Fruit fly (Drosophila melanogaster): ENCODE data around the gene CG4194.

The CG4194 gene

DNA sequence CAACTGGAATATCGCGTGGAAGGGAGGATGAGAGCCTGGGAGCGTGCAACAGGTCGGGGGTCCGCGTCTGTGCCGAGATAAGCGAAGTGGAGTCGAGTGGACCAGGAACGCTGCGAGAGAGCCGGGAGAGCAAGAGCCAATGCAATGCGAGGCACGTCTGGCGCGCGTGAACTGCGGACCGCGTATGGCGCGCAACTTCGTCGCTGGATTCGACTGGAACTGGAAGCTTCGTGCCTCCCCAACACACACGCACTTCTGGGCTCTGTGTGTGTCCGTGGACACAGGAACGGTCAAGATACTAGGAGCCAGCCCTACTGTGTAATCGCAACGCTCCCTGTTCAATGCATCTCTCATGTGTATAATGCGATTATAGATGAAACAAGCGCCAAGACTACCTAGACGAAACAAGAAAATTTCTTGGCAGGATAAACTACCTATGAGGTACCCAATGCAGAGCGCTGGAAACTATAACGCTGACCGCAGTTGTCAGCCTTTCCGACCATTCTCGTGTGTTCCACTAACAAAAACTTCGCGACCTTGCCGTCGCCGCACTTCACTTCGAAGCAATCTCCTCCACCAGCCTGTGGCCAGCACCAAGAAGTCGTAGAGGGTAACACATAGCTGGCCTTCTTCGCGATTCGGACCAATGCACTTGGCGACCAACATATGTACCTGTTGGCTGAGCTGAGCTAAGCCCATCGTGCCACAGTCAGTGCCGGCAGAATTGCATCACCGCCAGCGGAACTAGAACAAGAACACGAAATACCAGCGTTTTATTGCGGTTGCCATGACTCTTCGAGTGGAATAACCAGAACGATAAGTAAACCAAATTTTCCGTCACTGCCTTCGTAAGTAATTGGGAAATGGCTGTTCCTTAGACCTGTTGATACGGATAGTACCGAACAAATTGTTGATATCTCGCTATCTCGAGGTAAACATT, 3.8 kb downstream of the CG4194 start, which contains the start of gene Rtca (continued):
- TF ChIP-seq CG6175 (GFP tag; IDR thresholded peaks at IDR 0.05) = 0 out of 3 replicates have a peak, but pooled peaks have one; percentile 30
- TF ChIP-seq CG42726 (GFP tag; IDR thresholded peaks at IDR 0.05; ENCODE audit: partially characterized antibody) = 0 out of 2 replicates have a peak, but pooled peaks have one; percentile 8
- peak; percentile 54 for TF ChIP-seq Blimp-1 (GFP tag; optimal IDR thresholded peaks at IDR 0.05)
- no peak for TF ChIP-seq sna (GFP tag; IDR thresholded peaks at IDR 0.05; ENCODE audit: partially characterized antibody)
- peak; percentile 27 for TF ChIP-seq HmgD (GFP tag; optimal IDR thresholded peaks at IDR 0.05)
- peak; percentile 51 for TF ChIP-seq CG13624 (GFP tag; optimal IDR thresholded peaks at IDR 0.05)
- peak; percentile 92 for TF ChIP-seq nom (GFP tag; optimal IDR thresholded peaks at IDR 0.05)
- no peak for TF ChIP-seq zf30C (GFP tag; optimal IDR thresholded peaks at IDR 0.05)
- peak; percentile 79 for TF ChIP-seq CG11504 (tag; optimal IDR thresholded peaks at IDR 0.05)
- TF ChIP-seq schlank (tag; optimal IDR thresholded peaks at IDR 0.05) = peak; percentile 43
- no peak for TF ChIP-seq fd102C (GFP tag; optimal IDR thresholded peaks at IDR 0.05)
- peak; percentile 18 for TF ChIP-seq CG8281 (tag; optimal IDR thresholded peaks at IDR 0.05)
- peak; percentile 77 for TF ChIP-seq NfI (GFP tag; optimal IDR thresholded peaks at IDR 0.05)
- no peak for TF ChIP-seq hth (optimal IDR thresholded peaks at IDR 0.05)
- peak; percentile 78 for TF ChIP-seq vvl (GFP tag; IDR thresholded peaks at IDR 0.05)
- peak; percentile 82 for TF ChIP-seq CG7987 (GFP tag; optimal IDR thresholded peaks at IDR 0.05)
- peak; percentile 57 for TF ChIP-seq ems (GFP tag; optimal IDR thresholded peaks at IDR 0.05)
- TF ChIP-seq HLH3B (GFP tag; IDR thresholded peaks at IDR 0.05) = peak; percentile 79
- TF ChIP-seq psq (GFP tag; optimal IDR thresholded peaks at IDR 0.05) = no peak
- peak; percentile 39 for TF ChIP-seq CG3407 (GFP tag; optimal IDR thresholded peaks at IDR 0.05)
- TF ChIP-seq NC2β (GFP tag; optimal IDR thresholded peaks at IDR 0.05) = peak; percentile 37
- peak; percentile 63 for TF ChIP-seq CG17385 (GFP tag; optimal IDR thresholded peaks at IDR 0.05)
- TF ChIP-seq CG11093 (GFP tag; IDR thresholded peaks at IDR 0.05) = peak; percentile 38; the same call in 1 of the 3 replicates
- TF ChIP-seq sens (GFP tag) = peak; percentile 84
- TF ChIP-seq CG13775 (GFP tag; optimal IDR thresholded peaks at IDR 0.05) = peak; percentile 46
- no peak for TF ChIP-seq CG11085 (GFP tag; IDR thresholded peaks at IDR 0.05)
- no peak for TF ChIP-seq tio (GFP tag; optimal IDR thresholded peaks at IDR 0.05)
- TF ChIP-seq Lhr (GFP tag; optimal IDR thresholded peaks at IDR 0.05) = no peak
- TF ChIP-seq caup (GFP tag; optimal IDR thresholded peaks at IDR 0.05; ENCODE audit: severe bottlenecking) = peak; percentile 77
- no peak for TF ChIP-seq B-H2 (GFP tag; optimal IDR thresholded peaks at IDR 0.05)
- TF ChIP-seq toy (GFP tag; IDR thresholded peaks at IDR 0.05) = no peak
- peak; percentile 21 for TF ChIP-seq CG18011 (GFP tag; optimal IDR thresholded peaks at IDR 0.05)
- peak; percentile 18 for TF ChIP-seq gcm2 (GFP tag; optimal IDR thresholded peaks at IDR 0.05)
- TF ChIP-seq Fer3 (tag; optimal IDR thresholded peaks at IDR 0.05) = peak; percentile 62
- TF ChIP-seq maf-S (GFP tag; optimal IDR thresholded peaks at IDR 0.05) = peak; percentile 66
- TF ChIP-seq CG5953 (GFP tag; IDR thresholded peaks at IDR 0.05) = peak; percentile 45; the same call in 1 of the 2 replicates
- TF ChIP-seq ham (GFP tag; IDR thresholded peaks at IDR 0.05) = no peak
- peak; percentile 12 for TF ChIP-seq CG10274 (GFP tag; optimal IDR thresholded peaks at IDR 0.05)
- TF ChIP-seq CG2889 (GFP tag; IDR thresholded peaks at IDR 0.05) = 0 out of 3 replicates have a peak, but pooled peaks have one; percentile 14
- peak; percentile 19 for TF ChIP-seq CG1647 (GFP tag; optimal IDR thresholded peaks at IDR 0.05)
- TF ChIP-seq CHES-1-like (GFP tag; optimal IDR thresholded peaks at IDR 0.05) = peak; percentile 43
- TF ChIP-seq Spps (tag; optimal IDR thresholded peaks at IDR 0.05) = no peak
- TF ChIP-seq CG2129 (GFP tag; IDR thresholded peaks at IDR 0.05; ENCODE audit: partially characterized antibody) = no peak
- TF ChIP-seq CG7357 (GFP tag; IDR thresholded peaks at IDR 0.05) = no peak
- TF ChIP-seq Ets97D (GFP tag; optimal IDR thresholded peaks at IDR 0.05) = no peak
- TF ChIP-seq BEAF-32 (GFP tag; optimal IDR thresholded peaks at IDR 0.05) = no peak
- no peak for TF ChIP-seq CG9797 (GFP tag; optimal IDR thresholded peaks at IDR 0.05)
- peak; percentile 68 for TF ChIP-seq tx (GFP tag; optimal IDR thresholded peaks at IDR 0.05)
